Fruit fly (Drosophila melanogaster) whole organism, pupa: ENCODE results near the gene mrva.

ENCODE experiments used
- CG10348 ChIP-seq: fragments of 200-800 bp; sonication (Bioruptor generic); IDR thresholded peaks from 2 replicates; pipeline ENCODE4 v1.3.6; 2022; ENCODE audit warnings: missing biosample characterization, missing genetic modification characterization
- CG12605 ChIP-seq: fragments of 200-800 bp; sonication (Bioruptor generic); IDR thresholded peaks from 2 replicates; pipeline ENCODE4 v1.3.6; 2022; ENCODE audit warnings: missing biosample characterization, missing genetic modification characterization
- CG17806 ChIP-seq: fragments of 200-800 bp; sonication (Bioruptor generic); optimal IDR thresholded peaks from 2 replicates; lab custom pipeline; 2018; ENCODE audit warnings: missing biosample characterization, mild to moderate bottlenecking, missing genetic modification characterization, moderate library complexity
- CG32121 ChIP-seq: fragments of 200-800 bp; sonication (Bioruptor generic); IDR thresholded peaks from 2 replicates; pipeline ENCODE4 v1.3.6; 2022; ENCODE audit warnings: missing biosample characterization, missing genetic modification characterization
- CG4496 ChIP-seq: fragments of 200-800 bp; sonication (Bioruptor generic); IDR thresholded peaks from 3 replicates; pipeline ENCODE4 v1.3.6; 2022; ENCODE audit warnings: missing biosample characterization, missing genetic modification characterization
- CG9948 ChIP-seq: fragments of 200-800 bp; sonication (Bioruptor generic); optimal IDR thresholded peaks from 2 replicates; lab custom pipeline; 2018; ENCODE audit warnings: missing biosample characterization, mild to moderate bottlenecking, missing genetic modification characterization, moderate library complexity
- D1 ChIP-seq: fragments of 200-800 bp; sonication (Bioruptor generic); optimal IDR thresholded peaks from 2 replicates; lab custom pipeline; 2018; ENCODE audit warnings: missing biosample characterization, mild to moderate bottlenecking, missing genetic modification characterization, moderate library complexity
- EcR ChIP-seq: fragments of 200-800 bp; sonication (Bioruptor generic); optimal IDR thresholded peaks from 3 replicates; lab custom pipeline; 2019; ENCODE audit warnings: missing biosample characterization, missing genetic modification characterization, mild to moderate bottlenecking, moderate library complexity, missing genetic modification reagents
- Ets98B ChIP-seq: fragments of 200-800 bp; sonication (Bioruptor generic); IDR thresholded peaks from 2 replicates; pipeline ENCODE4 v1.3.6; 2022; ENCODE audit warnings: missing biosample characterization, missing genetic modification characterization
- Pif1B ChIP-seq: fragments of 200-800 bp; sonication (Bioruptor generic); optimal IDR thresholded peaks from 3 replicates; lab custom pipeline; 2016; ENCODE audit warnings: missing biosample characterization, missing genetic modification characterization
- gl ChIP-seq: fragments of 200-800 bp; sonication (Bioruptor generic); optimal IDR thresholded peaks from 2 replicates; lab custom pipeline; 2018; ENCODE audit warnings: missing biosample characterization, mild to moderate bottlenecking, missing genetic modification characterization

DNA sequence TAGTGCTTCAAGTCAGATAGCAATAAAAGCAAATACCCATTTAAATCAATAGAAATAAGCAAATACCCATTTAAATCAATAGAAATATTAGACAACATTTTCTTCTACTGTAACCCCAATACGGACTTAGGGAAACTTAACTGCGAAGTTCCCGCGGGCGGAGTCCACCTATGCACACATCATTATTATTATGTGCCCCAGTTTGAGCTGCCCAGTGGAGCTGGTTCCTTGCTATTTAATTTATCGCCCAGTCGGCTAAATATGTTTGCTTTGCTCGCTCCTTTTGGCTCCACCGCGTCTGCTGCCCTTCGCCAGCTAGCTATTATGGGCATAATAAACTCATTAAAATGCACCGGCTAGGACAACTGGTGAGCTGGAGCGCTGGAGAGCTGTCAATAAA is 28.0 kb downstream of the mrva start:
- TF ChIP-seq CG12605 (GFP tag; lab: Robert Waterston, UW) (no peak), Ets98B (GFP tag; lab: Robert Waterston, UW) (no peak), gl (no peak), CG9948 (tag; lab: Kevin White, UChicago) (no peak), CG32121 (GFP tag; lab: Robert Waterston, UW) (no peak), CG17806 (no peak), D1 (no peak), CG10348 (GFP tag; lab: Robert Waterston, UW) (no peak), Pif1B (GFP tag; lab: Kevin White, UChicago) (no peak), CG4496 (GFP tag; lab: Robert Waterston, UW) (no peak), EcR (GFP tag; lab: Kevin White, UChicago) (no peak)
